Worm (Caenorhabditis elegans) whole organism, L4 larva: ENCODE measurements around the gene rfc-3.

ENCODE experiments used
- D1046.2 ChIP-seq: fragments of 200-800 bp; sonication (Bioruptor generic); IDR thresholded peaks from 2 replicates; pipeline ENCODE4 v1.3.6; 2022; ENCODE audit warnings: missing genetic modification characterization, missing compliant biosample characterization
- F26F4.8 ChIP-seq: fragments of 200-800 bp; sonication (Bioruptor generic); conservative IDR thresholded peaks from 2 replicates; pipeline ENCODE4 v1.3.6; 2022; ENCODE audit warnings: missing genetic modification characterization, missing compliant biosample characterization
- F37D6.2 ChIP-seq: sonication (generic microtip); optimal IDR thresholded peaks from 2 replicates; lab custom pipeline; 2016; ENCODE audit warnings: mild to moderate bottlenecking, missing genetic modification characterization, missing compliant biosample characterization
- F44E2.7 ChIP-seq: fragments of 200-800 bp; sonication (Bioruptor generic); IDR thresholded peaks from 2 replicates; pipeline ENCODE4 v2.1.2; 2022; ENCODE audit warnings: missing genetic modification characterization, missing compliant biosample characterization
- Y105C5A.15 ChIP-seq: fragments of 200-800 bp; sonication (Bioruptor generic); IDR thresholded peaks from 2 replicates; pipeline ENCODE4 v1.3.6; 2022; ENCODE audit warnings: missing genetic modification characterization, missing compliant biosample characterization
- Y5F2A.4 ChIP-seq: fragments of 200-800 bp; sonication (Bioruptor generic); optimal IDR thresholded peaks from 2 replicates; lab custom pipeline; 2018; ENCODE audit warnings: mild to moderate bottlenecking, missing genetic modification characterization, missing compliant biosample characterization
- aha-1 ChIP-seq: fragments of 150-350 bp; peaks from one replicate; lab custom pipeline; 2014; ENCODE audit warnings: missing biosample characterization, missing genetic modification characterization
- attf-4 ChIP-seq: sonication (generic microtip); optimal IDR thresholded peaks from 3 replicates; lab custom pipeline; 2017; ENCODE audit warnings: missing biosample characterization, missing genetic modification characterization
- ceh-20 ChIP-seq: fragments of 200-800 bp; sonication (Bioruptor generic); IDR thresholded peaks from 2 replicates; pipeline ENCODE4 v1.3.6; 2022; ENCODE audit warnings: missing genetic modification reagents, missing genetic modification characterization, missing compliant biosample characterization
- ceh-28 ChIP-seq: fragments of 150-350 bp; optimal IDR thresholded peaks from 2 replicates; lab custom pipeline; 2014; ENCODE audit warnings: missing biosample characterization, missing genetic modification reagents, missing genetic modification characterization
- ceh-32 ChIP-seq: sonication (generic microtip); optimal IDR thresholded peaks from 2 replicates; lab custom pipeline; 2016; ENCODE audit warnings: mild to moderate bottlenecking, missing genetic modification characterization, missing compliant biosample characterization; ENCODE audit not compliant: poor library complexity
- ceh-62 ChIP-seq: sonication (generic microtip); optimal IDR thresholded peaks from 2 replicates; lab custom pipeline; 2017; ENCODE audit warnings: missing biosample characterization, missing genetic modification characterization
- cey-2 ChIP-seq: sonication (generic microtip); optimal IDR thresholded peaks from 3 replicates; lab custom pipeline; 2017; ENCODE audit warnings: missing genetic modification characterization, mild to moderate bottlenecking, missing compliant biosample characterization, antibody characterized with exemption, borderline replicate concordance; ENCODE audit not compliant: insufficient read depth
- ctbp-1 ChIP-seq: fragments of 200-800 bp; sonication (Bioruptor generic); IDR thresholded peaks from 2 replicates; pipeline ENCODE4 v1.3.6; 2022; ENCODE audit warnings: missing genetic modification reagents, missing genetic modification characterization, missing compliant biosample characterization
- daf-12 ChIP-seq: fragments of 150-350 bp; optimal IDR thresholded peaks from 2 replicates; lab custom pipeline; 2014; ENCODE audit warnings: missing biosample characterization, missing genetic modification reagents, missing genetic modification characterization
- daf-8 ChIP-seq: fragments of 200-800 bp; sonication (Bioruptor generic); IDR thresholded peaks from 2 replicates; pipeline ENCODE4 v1.3.6; 2022; ENCODE audit warnings: missing genetic modification characterization, missing compliant biosample characterization
- dmd-9 ChIP-seq: fragments of 200-800 bp; sonication (Bioruptor generic); IDR thresholded peaks from 2 replicates; pipeline ENCODE4 v1.3.6; 2022; ENCODE audit warnings: missing genetic modification reagents, missing genetic modification characterization, missing compliant biosample characterization
- dve-1 ChIP-seq: sonication (generic microtip); optimal IDR thresholded peaks from 2 replicates; lab custom pipeline; 2017; ENCODE audit warnings: antibody characterized with exemption, mild to moderate bottlenecking, missing genetic modification characterization, missing compliant biosample characterization; ENCODE audit not compliant: insufficient read depth
- hlh-11 ChIP-seq: fragments of 200-800 bp; sonication (Bioruptor generic); optimal IDR thresholded peaks from 2 replicates; lab custom pipeline; 2018; ENCODE audit warnings: mild to moderate bottlenecking, missing genetic modification characterization, missing compliant biosample characterization
- hlh-30 ChIP-seq: sonication (generic microtip); optimal IDR thresholded peaks from 2 replicates; lab custom pipeline; 2017; ENCODE audit warnings: antibody characterized with exemption, mild to moderate bottlenecking, missing genetic modification characterization, missing compliant biosample characterization; ENCODE audit not compliant: insufficient read depth
- hmg-1.1 ChIP-seq: fragments of 200-800 bp; sonication (Bioruptor generic); IDR thresholded peaks from 2 replicates; pipeline ENCODE4 v1.3.6; 2022; ENCODE audit warnings: missing genetic modification reagents, missing genetic modification characterization, missing compliant biosample characterization
- jun-1 ChIP-seq: fragments of 150-350 bp; optimal IDR thresholded peaks from 2 replicates; lab custom pipeline; 2014; ENCODE audit warnings: missing biosample characterization, missing genetic modification reagents, missing genetic modification characterization
- lin-15B ChIP-seq: fragments of 150-350 bp; sonication (generic microtip); optimal IDR thresholded peaks from 3 replicates; lab custom pipeline; 2014; ENCODE audit warnings: missing biosample characterization, missing genetic modification characterization
- lin-38 ChIP-seq: fragments of 200-800 bp; sonication (Bioruptor generic); IDR thresholded peaks from 2 replicates; pipeline ENCODE4 v1.3.6; 2022; ENCODE audit warnings: missing genetic modification reagents, missing genetic modification characterization, missing compliant biosample characterization
- lsy-2 ChIP-seq, 2 experiments: fragments of 150-350 bp in 1 of 2; sonication (generic microtip) in 1 of 2; optimal IDR thresholded peaks; 2 replicates each; lab custom pipeline; 2014 to 2017; ENCODE audit warnings: missing biosample characterization in 2 of 2, missing genetic modification characterization in 2 of 2
- madf-5 ChIP-seq, 2 experiments: fragments of 200-800 bp; sonication (Bioruptor generic); IDR thresholded peaks; 2 replicates each; pipeline ENCODE4 v1.3.6; 2022; ENCODE audit warnings: missing compliant biosample characterization in 2 of 2, missing genetic modification characterization in 2 of 2
- madf-9 ChIP-seq: fragments of 200-800 bp; sonication (Bioruptor generic); conservative IDR thresholded peaks from 2 replicates; pipeline ENCODE4 v1.3.6; 2022; ENCODE audit warnings: missing genetic modification reagents, missing genetic modification characterization, missing compliant biosample characterization
- mep-1 ChIP-seq: fragments of 150-350 bp; sonication (generic microtip); optimal IDR thresholded peaks from 3 replicates; lab custom pipeline; 2014; ENCODE audit warnings: missing biosample characterization, missing genetic modification characterization
- mes-2 ChIP-seq: sonication (generic microtip); optimal IDR thresholded peaks from 2 replicates; lab custom pipeline; 2016; ENCODE audit warnings: missing genotype, mild to moderate bottlenecking, missing genetic modification characterization, missing compliant biosample characterization; ENCODE audit not compliant: poor library complexity, severe bottlenecking
- mxl-2 ChIP-seq: fragments of 200-800 bp; sonication (Bioruptor generic); conservative IDR thresholded peaks from 2 replicates; pipeline ENCODE4 v1.3.6; 2022; ENCODE audit warnings: missing genetic modification reagents, missing genetic modification characterization, missing compliant biosample characterization
- nhr-111 ChIP-seq: fragments of 200-800 bp; sonication (Bioruptor generic); optimal IDR thresholded peaks from 2 replicates; lab custom pipeline; 2018; ENCODE audit warnings: mild to moderate bottlenecking, missing genetic modification characterization, missing compliant biosample characterization
- nhr-237 ChIP-seq: sonication (generic microtip); optimal IDR thresholded peaks from 2 replicates; lab custom pipeline; 2017; ENCODE audit warnings: missing biosample characterization, missing genetic modification characterization
- nhr-48 ChIP-seq: sonication (generic microtip); optimal IDR thresholded peaks from 2 replicates; lab custom pipeline; 2016; ENCODE audit warnings: mild to moderate bottlenecking, missing genetic modification characterization, missing compliant biosample characterization
- pqm-1 ChIP-seq: sonication (generic microtip); optimal IDR thresholded peaks from 2 replicates; lab custom pipeline; 2017; ENCODE audit warnings: missing biosample characterization, missing genetic modification characterization
- skn-1 ChIP-seq: fragments of 150-350 bp; optimal IDR thresholded peaks from 2 replicates; lab custom pipeline; 2014; ENCODE audit warnings: missing biosample characterization, missing genetic modification characterization
- snpc-1.2 ChIP-seq: fragments of 200-800 bp; sonication (Bioruptor generic); IDR thresholded peaks from 2 replicates; pipeline ENCODE4 v1.3.6; 2022; ENCODE audit warnings: missing genetic modification reagents, missing genetic modification characterization, missing compliant biosample characterization
- snpc-4 ChIP-seq: fragments of 150-350 bp; optimal IDR thresholded peaks from 2 replicates; lab custom pipeline; 2014; ENCODE audit warnings: missing biosample characterization, missing genetic modification characterization
- spr-3 ChIP-seq: fragments of 200-800 bp; sonication (Bioruptor generic); optimal IDR thresholded peaks from 2 replicates; lab custom pipeline; 2018; ENCODE audit warnings: mild to moderate bottlenecking, missing genetic modification characterization, missing compliant biosample characterization
- tra-1 ChIP-seq: fragments of 200-800 bp; sonication (Bioruptor generic); IDR thresholded peaks from 2 replicates; pipeline ENCODE4 v1.3.6; 2022; ENCODE audit warnings: missing genetic modification reagents, missing genetic modification characterization, missing compliant biosample characterization
- unc-130 ChIP-seq: sonication (generic microtip); optimal IDR thresholded peaks from 2 replicates; lab custom pipeline; 2016; ENCODE audit warnings: missing genetic modification reagents, missing genetic modification characterization, missing compliant biosample characterization
- unc-62 ChIP-seq, 3 experiments: fragments of 150-350 bp in 1 of 3; sonication (generic microtip); optimal IDR thresholded peaks in 2 of 3; peaks in 1 of 3; 1 replicate in 1 of 3; 2 replicates in 2 of 3; lab custom pipeline; 2014 to 2017; ENCODE audit warnings: missing biosample characterization in 3 of 3, missing genetic modification characterization in 3 of 3, missing genetic modification reagents in 3 of 3, missing genotype in 1 of 3
- zag-1 ChIP-seq: fragments of 150-350 bp; optimal IDR thresholded peaks from 2 replicates; lab custom pipeline; 2014; ENCODE audit warnings: missing biosample characterization, missing genetic modification characterization
- zfp-2 ChIP-seq: sonication (generic microtip); optimal IDR thresholded peaks from 2 replicates; lab custom pipeline; 2016; ENCODE audit warnings: mild to moderate bottlenecking, missing genetic modification characterization, missing compliant biosample characterization
- zip-11 ChIP-seq: fragments of 200-800 bp; sonication (Bioruptor generic); IDR thresholded peaks from 2 replicates; pipeline ENCODE4 v1.3.6; 2022; ENCODE audit warnings: missing genetic modification characterization, missing compliant biosample characterization
- ztf-11 ChIP-seq: fragments of 150-350 bp; optimal IDR thresholded peaks from 2 replicates; lab custom pipeline; 2014; ENCODE audit warnings: missing biosample characterization, missing genetic modification characterization
- ztf-7 ChIP-seq: fragments of 150-350 bp; optimal IDR thresholded peaks from 2 replicates; lab custom pipeline; 2014; ENCODE audit warnings: missing biosample characterization, missing genetic modification characterization

rfc-3 gene

DNA sequence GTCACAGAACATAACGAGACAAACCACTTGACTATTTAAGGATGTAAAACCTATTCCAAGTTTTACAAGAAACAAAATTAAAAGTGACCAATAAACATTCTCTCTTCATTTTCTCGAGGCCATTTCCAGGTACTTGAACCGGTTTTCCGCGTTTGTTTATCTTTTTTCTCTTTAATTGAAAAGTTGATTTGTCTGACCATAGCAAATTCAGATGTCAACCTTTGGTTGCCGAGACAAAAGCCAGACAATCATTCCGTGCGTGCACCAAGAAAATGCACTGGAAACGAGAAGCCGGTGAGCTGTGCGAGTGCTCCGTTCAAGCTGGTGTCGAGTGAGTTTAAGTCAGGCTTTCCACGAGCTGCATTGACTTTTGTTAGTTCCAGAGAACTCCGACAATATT, 13.5 kb upstream of the rfc-3 start (continued):
- no peak for TF ChIP-seq F44E2.7 (GFP tag; lab: Robert Waterston, UW)
- no peak for TF ChIP-seq madf-5 (GFP tag; IDR thresholded peaks at IDR 0.05; lab: Robert Waterston, UW)
- no peak for TF ChIP-seq lin-38 (GFP tag; lab: Robert Waterston, UW)
- TF ChIP-seq skn-1 (tag; lab: Kevin White, UChicago), result no peak
- TF ChIP-seq D1046.2 (GFP tag; lab: Robert Waterston, UW), result 0 out of 2 replicates have a peak, but pooled peaks have one; percentile 17
- no peak for TF ChIP-seq dmd-9
- no peak for TF ChIP-seq ztf-11 (tag; lab: Kevin White, UChicago)
- TF ChIP-seq ceh-62 (tag; lab: Kevin White, UChicago), result no peak
- TF ChIP-seq hlh-11, result no peak
- TF ChIP-seq ctbp-1, result 0 out of 2 replicates have a peak, but pooled peaks have one; percentile 31
- no peak for TF ChIP-seq F26F4.8 (GFP tag; lab: Robert Waterston, UW)
- no peak for TF ChIP-seq snpc-4 (tag; lab: Kevin White, UChicago)

- no peak for TF ChIP-seq hmg-1.1 (GFP tag; lab: Robert Waterston, UW)
- TF ChIP-seq ceh-32 (tag; lab: Kevin White, UChicago), result no peak
- TF ChIP-seq pqm-1, result no peak
- no peak for TF ChIP-seq tra-1 (GFP tag; lab: Robert Waterston, UW)
- peak; percentile 85 for TF ChIP-seq aha-1 (tag; lab: Kevin White, UChicago)
- no peak for TF ChIP-seq hlh-30
- TF ChIP-seq madf-5 (GFP tag; IDR thresholded peaks at IDR 0.05; lab: Robert Waterston, UW), result no peak
- TF ChIP-seq unc-130 (GFP tag; lab: Kevin White, UChicago), result no peak
- TF ChIP-seq mes-2 (tag; lab: Kevin White, UChicago), result no peak
- peak; percentile 1 for TF ChIP-seq nhr-48 (tag; lab: Kevin White, UChicago)
- no peak for TF ChIP-seq cey-2 (tag; lab: Kevin White, UChicago)
- TF ChIP-seq lin-15B (tag; lab: Kevin White, UChicago), result no peak
- TF ChIP-seq daf-12, result no peak
- TF ChIP-seq nhr-237 (tag; lab: Kevin White, UChicago), result no peak
- TF ChIP-seq daf-8 (GFP tag; lab: Robert Waterston, UW), result no peak
- no peak for TF ChIP-seq spr-3 (GFP tag; lab: Kevin White, UChicago)
- TF ChIP-seq ceh-28, result no peak
- TF ChIP-seq nhr-111 (GFP tag; lab: Kevin White, UChicago), result no peak
- TF ChIP-seq mxl-2 (GFP tag; lab: Robert Waterston, UW), result no peak
- no peak for TF ChIP-seq zfp-2 (tag; lab: Kevin White, UChicago)
- TF ChIP-seq unc-62 (GFP tag; optimal IDR thresholded peaks at IDR 0.05 in 1 of 2; lab: Kevin White, UChicago), result peak in 1 of 2 experiments; percentile 86
- no peak for TF ChIP-seq unc-62 (tag; optimal IDR thresholded peaks at IDR 0.05; lab: Kevin White, UChicago)
- peak; percentile 41; the same call in 1 of the 2 replicates for TF ChIP-seq ceh-20
- no peak for TF ChIP-seq madf-9 (GFP tag; lab: Robert Waterston, UW)
- TF ChIP-seq ctbp-1, result no peak; the same call in 1 of the 2 replicates
- no peak for TF ChIP-seq snpc-1.2 (GFP tag; lab: Robert Waterston, UW)
- no peak for TF ChIP-seq ztf-11 (tag; lab: Kevin White, UChicago)
- TF ChIP-seq F37D6.2 (tag; lab: Kevin White, UChicago), result no peak
- no peak for TF ChIP-seq lsy-2 (tag; optimal IDR thresholded peaks at IDR 0.05; lab: Kevin White, UChicago)
- TF ChIP-seq Y105C5A.15 (GFP tag; lab: Robert Waterston, UW), result no peak
- 0 out of 2 replicates have a peak, but pooled peaks have one; percentile 17 for TF ChIP-seq dmd-9
- no peak for TF ChIP-seq zip-11 (GFP tag; lab: Robert Waterston, UW)
- no peak for TF ChIP-seq F26F4.8 (GFP tag; lab: Robert Waterston, UW)
- no peak for TF ChIP-seq ztf-7 (tag; lab: Kevin White, UChicago)
- TF ChIP-seq Y5F2A.4 (GFP tag; lab: Kevin White, UChicago), result no peak
- TF ChIP-seq attf-4, result no peak
- no peak for TF ChIP-seq mep-1 (tag; lab: Kevin White, UChicago)
- TF ChIP-seq zag-1, result no peak
- no peak for TF ChIP-seq jun-1 (tag; lab: Kevin White, UChicago)
- TF ChIP-seq dve-1 (tag; lab: Kevin White, UChicago), result peak; percentile 39
These were observed 12.5 kb upstream of the rfc-3 start for ce11 chrIV:13082836-13083763.
